Worm (Caenorhabditis elegans) whole organism, young adult: Measurements from ENCODE around the gene cpg-9.

Source experiments
- B0019.2 ChIP-seq: fragments of 200-800 bp; sonication (Bioruptor generic); conservative IDR thresholded peaks from 2 replicates; pipeline ENCODE4 v1.3.6; 2022; ENCODE audit warnings: missing genetic modification reagents, missing genetic modification characterization, missing compliant biosample characterization
- C06A6.2 ChIP-seq: fragments of 200-800 bp; sonication (Bioruptor generic); conservative IDR thresholded peaks from 2 replicates; pipeline ENCODE4 v1.3.6; 2022; ENCODE audit warnings: missing genetic modification characterization, missing compliant biosample characterization
- F33H1.4 ChIP-seq: fragments of 200-800 bp; sonication (Bioruptor generic); IDR thresholded peaks from 2 replicates; pipeline ENCODE4 v1.3.6; 2022; ENCODE audit warnings: missing genetic modification reagents, missing genetic modification characterization, missing compliant biosample characterization
- F55B11.4 ChIP-seq: sonication (generic microtip); optimal IDR thresholded peaks from 2 replicates; lab custom pipeline; 2016; ENCODE audit warnings: missing compliant biosample characterization, missing genetic modification characterization, borderline replicate concordance; ENCODE audit not compliant: insufficient read depth
- Y95B8A.8 ChIP-seq: fragments of 200-800 bp; sonication (Bioruptor generic); IDR thresholded peaks from 2 replicates; pipeline ENCODE4 v1.3.6; 2022; ENCODE audit warnings: missing genetic modification reagents, missing genetic modification characterization, missing compliant biosample characterization
- akir-1 ChIP-seq: fragments of 200-800 bp; sonication (Bioruptor generic); optimal IDR thresholded peaks from 2 replicates; lab custom pipeline; 2018; ENCODE audit warnings: mild to moderate bottlenecking, missing genetic modification characterization, moderate library complexity, missing compliant biosample characterization
- atf-7 ChIP-seq: sonication (generic microtip); optimal IDR thresholded peaks from 2 replicates; lab custom pipeline; 2017; ENCODE audit warnings: mild to moderate bottlenecking, missing genetic modification characterization, missing compliant biosample characterization
- athp-1 ChIP-seq: sonication (generic microtip); optimal IDR thresholded peaks from 2 replicates; lab custom pipeline; 2017; ENCODE audit warnings: mild to moderate bottlenecking, missing genetic modification characterization, missing compliant biosample characterization
- attf-5 ChIP-seq: fragments of 200-800 bp; sonication (Bioruptor generic); optimal IDR thresholded peaks from 2 replicates; lab custom pipeline; 2018; ENCODE audit warnings: mild to moderate bottlenecking, missing genetic modification characterization, missing compliant biosample characterization
- cebp-2 ChIP-seq: fragments of 200-800 bp; sonication (Bioruptor generic); IDR thresholded peaks from 2 replicates; pipeline ENCODE4 v1.3.6; 2022; ENCODE audit warnings: missing genetic modification characterization, missing compliant biosample characterization
- ceh-79 ChIP-seq: sonication (generic microtip); optimal IDR thresholded peaks from 2 replicates; lab custom pipeline; 2017; ENCODE audit warnings: mild to moderate bottlenecking, missing genetic modification characterization, missing compliant biosample characterization
- chd-7 ChIP-seq: sonication (generic microtip); optimal IDR thresholded peaks from 2 replicates; lab custom pipeline; 2016; ENCODE audit warnings: mild to moderate bottlenecking, missing genetic modification characterization, moderate library complexity, missing compliant biosample characterization
- fkh-3 ChIP-seq: sonication (generic microtip); optimal IDR thresholded peaks from 2 replicates; lab custom pipeline; 2016; ENCODE audit warnings: mild to moderate bottlenecking, missing genetic modification characterization, missing compliant biosample characterization
- hmg-1.2 ChIP-seq: fragments of 200-800 bp; sonication (Bioruptor generic); IDR thresholded peaks from 2 replicates; pipeline ENCODE4 v1.3.6; 2022; ENCODE audit warnings: missing genetic modification reagents, missing genetic modification characterization, missing compliant biosample characterization
- hsf-1 ChIP-seq: fragments of 200-800 bp; sonication (Bioruptor generic); IDR thresholded peaks from 2 replicates; pipeline ENCODE4 v1.3.6; 2022; ENCODE audit warnings: missing genetic modification reagents, missing genetic modification characterization, missing compliant biosample characterization
- lag-1 ChIP-seq: fragments of 200-800 bp; sonication (Bioruptor generic); IDR thresholded peaks from 2 replicates; pipeline ENCODE4 v1.3.6; 2022; ENCODE audit warnings: missing genetic modification reagents, missing genetic modification characterization, missing compliant biosample characterization
- lin-40 ChIP-seq: sonication (generic microtip); optimal IDR thresholded peaks from 2 replicates; lab custom pipeline; 2016; ENCODE audit warnings: missing genetic modification characterization, mild to moderate bottlenecking, missing compliant biosample characterization, missing genotype, missing genetic modification reagents
- lin-54 ChIP-seq: fragments of 200-800 bp; sonication (Bioruptor generic); optimal IDR thresholded peaks from 2 replicates; lab custom pipeline; 2018; ENCODE audit warnings: mild to moderate bottlenecking, missing genetic modification characterization, missing compliant biosample characterization
- lsl-1 ChIP-seq: fragments of 200-800 bp; sonication (Bioruptor generic); optimal IDR thresholded peaks from 2 replicates; lab custom pipeline; 2018; ENCODE audit warnings: mild to moderate bottlenecking, missing genetic modification characterization, moderate library complexity, missing compliant biosample characterization
- madf-6 ChIP-seq: fragments of 200-800 bp; sonication (Bioruptor generic); IDR thresholded peaks from 2 replicates; pipeline ENCODE4 v1.3.6; 2022; ENCODE audit warnings: missing genetic modification reagents, missing genetic modification characterization, missing compliant biosample characterization
- madf-8 ChIP-seq: fragments of 200-800 bp; sonication (Bioruptor generic); conservative IDR thresholded peaks from 2 replicates; pipeline ENCODE4 v1.3.6; 2022; ENCODE audit warnings: missing genetic modification reagents, missing genetic modification characterization, missing compliant biosample characterization
- mcd-1 ChIP-seq: fragments of 200-800 bp; sonication (Bioruptor generic); IDR thresholded peaks from 2 replicates; pipeline ENCODE4 v1.3.6; 2022; ENCODE audit warnings: missing genetic modification reagents, missing genetic modification characterization, missing compliant biosample characterization
- mxl-1 ChIP-seq: sonication (generic microtip); optimal IDR thresholded peaks from 2 replicates; lab custom pipeline; 2016; ENCODE audit warnings: missing genetic modification characterization, missing compliant biosample characterization
- nfyb-1 ChIP-seq: fragments of 200-800 bp; sonication (Bioruptor generic); IDR thresholded peaks from 2 replicates; pipeline ENCODE4 v1.3.6; 2022; ENCODE audit warnings: missing genetic modification reagents, missing genetic modification characterization, missing compliant biosample characterization
- nhr-90 ChIP-seq: sonication (generic microtip); optimal IDR thresholded peaks from 2 replicates; lab custom pipeline; 2016; ENCODE audit warnings: missing genotype, mild to moderate bottlenecking, missing genetic modification characterization, missing compliant biosample characterization
- pbrm-1 ChIP-seq: fragments of 200-800 bp; sonication (Bioruptor generic); IDR thresholded peaks from 2 replicates; pipeline ENCODE4 v1.3.6; 2022; ENCODE audit warnings: missing genetic modification reagents, missing genetic modification characterization, missing compliant biosample characterization
- repo-1 ChIP-seq: sonication (generic microtip); optimal IDR thresholded peaks from 2 replicates; lab custom pipeline; 2017; ENCODE audit warnings: mild to moderate bottlenecking, missing genetic modification characterization, missing compliant biosample characterization
- rpc-1 ChIP-seq, 2 experiments: fragments of 150-350 bp in 1 of 2; sonication (generic microtip) in 1 of 2; optimal IDR thresholded peaks; 2 replicates each; lab custom pipeline; 2014 to 2018; ENCODE audit warnings: missing biosample characterization in 1 of 2, missing genetic modification characterization in 1 of 2, missing genetic modification reagents in 1 of 2, missing genotype in 1 of 2
- sea-2 ChIP-seq: fragments of 200-800 bp; sonication (Bioruptor generic); IDR thresholded peaks from 2 replicates; pipeline ENCODE4 v1.3.6; 2022; ENCODE audit warnings: missing genetic modification characterization, missing compliant biosample characterization
- snpc-1.3 ChIP-seq: sonication (generic microtip); optimal IDR thresholded peaks from 2 replicates; lab custom pipeline; 2017; ENCODE audit warnings: missing genetic modification characterization, mild to moderate bottlenecking, missing compliant biosample characterization, antibody characterized with exemption, moderate library complexity, missing genotype, missing genetic modification reagents; ENCODE audit not compliant: insufficient read depth
- snpc-4 ChIP-seq, 5 experiments: fragments of 150-350 bp in 1 of 5; sonication (generic microtip) in 4 of 5; optimal IDR thresholded peaks; 2 replicates each; lab custom pipeline; 2014 to 2018; ENCODE audit warnings: missing genetic modification characterization in 5 of 5, missing biosample characterization in 3 of 5, antibody characterized with exemption in 2 of 5, mild to moderate bottlenecking in 2 of 5, missing compliant biosample characterization in 2 of 5, missing genotype in 2 of 5, moderate library complexity in 2 of 5, missing genetic modification reagents in 1 of 5
- somi-1 ChIP-seq: fragments of 200-800 bp; sonication (Bioruptor generic); optimal IDR thresholded peaks from 2 replicates; lab custom pipeline; 2018; ENCODE audit warnings: mild to moderate bottlenecking, missing genetic modification characterization, missing compliant biosample characterization
- unc-62 ChIP-seq: fragments of 150-350 bp; optimal IDR thresholded peaks from 2 replicates; lab custom pipeline; 2014; ENCODE audit warnings: missing biosample characterization, missing genetic modification reagents, missing genetic modification characterization
- xnd-1 ChIP-seq: sonication (generic microtip); optimal IDR thresholded peaks from 2 replicates; lab custom pipeline; 2016; ENCODE audit warnings: missing genotype, missing genetic modification reagents, missing genetic modification characterization, missing compliant biosample characterization
- zfh-2 ChIP-seq: fragments of 200-800 bp; sonication (Bioruptor generic); conservative IDR thresholded peaks from 2 replicates; pipeline ENCODE4 v1.3.6; 2022; ENCODE audit warnings: missing genetic modification reagents, missing genetic modification characterization, missing compliant biosample characterization
- ztf-18 ChIP-seq: sonication (generic microtip); optimal IDR thresholded peaks from 2 replicates; lab custom pipeline; 2016; ENCODE audit warnings: missing genotype, mild to moderate bottlenecking, missing genetic modification characterization, missing compliant biosample characterization
- ztf-22 ChIP-seq: fragments of 200-800 bp; sonication (Bioruptor generic); optimal IDR thresholded peaks from 2 replicates; lab custom pipeline; 2018; ENCODE audit warnings: mild to moderate bottlenecking, missing genetic modification characterization, moderate library complexity, missing compliant biosample characterization
- ztf-25 ChIP-seq: fragments of 200-800 bp; sonication (Bioruptor generic); IDR thresholded peaks from 2 replicates; pipeline ENCODE4 v1.3.6; 2022; ENCODE audit warnings: missing genetic modification reagents, missing genetic modification characterization, missing compliant biosample characterization
- ztf-28 ChIP-seq: fragments of 200-800 bp; sonication (Bioruptor generic); IDR thresholded peaks from 2 replicates; pipeline ENCODE4 v1.3.6; 2022; ENCODE audit warnings: missing genetic modification reagents, missing genetic modification characterization, missing compliant biosample characterization

The cpg-9 gene

ce11 chrIV:3055848-3056247 is 14.2 kb downstream of the cpg-9 start (continued):
- TF ChIP-seq ztf-28 (GFP tag; lab: Robert Waterston, UW) (0 out of 2 replicates have a peak, but pooled peaks have one; percentile 57), pbrm-1 (GFP tag; lab: Robert Waterston, UW) (no peak)
- TF ChIP-seq, all 124 proteins: peak for 12

- TF ChIP-seq ztf-25 (GFP tag; lab: Robert Waterston, UW) (no peak), hmg-1.2 (GFP tag; lab: Robert Waterston, UW) (peak; percentile 83), mcd-1 (peak; percentile 48; the same call in 1 of the 2 replicates), F33H1.4 (GFP tag; lab: Robert Waterston, UW) (peak; percentile 34; the same call in 1 of the 2 replicates)
These were observed 14.7 kb downstream of the cpg-9 start for ce11 chrIV:3055320-3055719.

ce11 chrIV:3053428-3053827 is 16.6 kb downstream of the cpg-9 start, which contains the start of gene ivph-3:
ivph-3 (plus strand) TSS chrIV:3053728.
- TF ChIP-seq sea-2 (GFP tag; lab: Robert Waterston, UW) (no peak), hsf-1 (GFP tag; lab: Robert Waterston, UW) (no peak), pbrm-1 (GFP tag; lab: Robert Waterston, UW) (no peak), lin-40 (tag; lab: Kevin White, UChicago) (no peak), atf-7 (no peak), unc-62 (GFP tag; lab: Kevin White, UChicago) (no peak), madf-8 (GFP tag; lab: Robert Waterston, UW) (no peak), mcd-1 (no peak), nfyb-1 (GFP tag; lab: Robert Waterston, UW) (no peak), attf-5 (GFP tag; lab: Kevin White, UChicago) (no peak), ztf-18 (no peak), snpc-4 (GFP tag; optimal IDR thresholded peaks at IDR 0.05; lab: Kevin White, UChicago) (no peak), snpc-4 (tag; optimal IDR thresholded peaks at IDR 0.05; lab: Kevin White, UChicago) (no peak), fkh-3 (tag; lab: Kevin White, UChicago) (no peak), F55B11.4 (tag; lab: Kevin White, UChicago) (no peak), repo-1 (tag; lab: Kevin White, UChicago) (no peak), rpc-1 (optimal IDR thresholded peaks at IDR 0.05; lab: Kevin White, UChicago) (no peak), rpc-1 (tag; optimal IDR thresholded peaks at IDR 0.05; lab: Kevin White, UChicago) (no peak), athp-1 (tag; lab: Kevin White, UChicago) (no peak)

- TF ChIP-seq repo-1 (tag; lab: Kevin White, UChicago) (peak; percentile 32), lag-1 (GFP tag; lab: Robert Waterston, UW) (peak; percentile 90; the same call in 1 of the 2 replicates), nfyb-1 (GFP tag; lab: Robert Waterston, UW) (peak; percentile 99), akir-1 (GFP tag; lab: Kevin White, UChicago) (peak; percentile 95), madf-6 (GFP tag; lab: Robert Waterston, UW) (peak; percentile 98), ceh-79 (tag; lab: Kevin White, UChicago) (peak; percentile 42), chd-7 (tag; lab: Kevin White, UChicago) (peak; percentile 92), nhr-90 (peak; percentile 72), cebp-2 (GFP tag; lab: Robert Waterston, UW) (peak; percentile 95), B0019.2 (peak; percentile 96), F33H1.4 (GFP tag; lab: Robert Waterston, UW) (peak; percentile 100), lin-54 (peak; percentile 97), somi-1 (peak; percentile 89), xnd-1 (peak; percentile 62), Y95B8A.8 (GFP tag; lab: Robert Waterston, UW) (peak; percentile 99), lsl-1 (peak; percentile 95), ztf-28 (GFP tag; lab: Robert Waterston, UW) (peak; percentile 99), zfh-2 (peak; percentile 91), mxl-1 (tag; lab: Kevin White, UChicago) (peak; percentile 26), hmg-1.2 (GFP tag; lab: Robert Waterston, UW) (peak; percentile 90), ztf-22 (GFP tag; lab: Kevin White, UChicago) (peak; percentile 83), C06A6.2 (GFP tag; lab: Robert Waterston, UW) (peak; percentile 95), snpc-1.3 (tag; lab: Kevin White, UChicago) (peak; percentile 59)
These were observed 19.7 kb downstream of the cpg-9 start, which contains the start of gene eel-1 for ce11 chrIV:3050054-3050990. eel-1 (minus strand) TSS chrIV:3050104.
